Fruit fly (Drosophila melanogaster) whole organism, embryonic: ENCODE measurements around the gene CG11726.

ENCODE experiments used
- CG12391 ChIP-seq: fragments of 200-800 bp; sonication (Bioruptor generic); optimal IDR thresholded peaks from 3 replicates; lab custom pipeline; 2018; ENCODE audit warnings: missing biosample characterization, mild to moderate bottlenecking, missing genetic modification characterization, moderate library complexity
- Lhr ChIP-seq: fragments of 200-800 bp; sonication (Bioruptor generic); optimal IDR thresholded peaks from 3 replicates; lab custom pipeline; 2017; ENCODE audit warnings: mild to moderate bottlenecking, missing biosample characterization, missing genetic modification reagents, missing genetic modification characterization
- Taf1 ChIP-seq: fragments of 200-800 bp; sonication (Bioruptor generic); IDR thresholded peaks from 2 replicates; pipeline ENCODE4 v1.3.6; 2022; ENCODE audit warnings: missing biosample characterization, missing genetic modification characterization
- psq ChIP-seq: fragments of 200-800 bp; sonication (Bioruptor generic); optimal IDR thresholded peaks from 2 replicates; lab custom pipeline; 2017; ENCODE audit warnings: missing biosample characterization, missing genetic modification characterization

- TF ChIP-seq Lhr (no peak), Taf1 (GFP tag; lab: Robert Waterston, UW) (no peak), CG12391 (no peak), psq (no peak)
Measured at dm6 chr3L:11419344-11419743, 24.9 kb downstream of the CG11726 start.
